Fruit fly (Drosophila melanogaster) whole organism, embryonic: ENCODE measurements around the gene siz.

ENCODE experiments used
- Asciz ChIP-seq: fragments of 200-800 bp; sonication (Bioruptor generic); optimal IDR thresholded peaks from 2 replicates; lab custom pipeline; 2017; ENCODE audit warnings: missing biosample characterization, mild to moderate bottlenecking, missing genetic modification characterization, missing genetic modification reagents
- CG10565 ChIP-seq: fragments of 200-800 bp; sonication (Bioruptor generic); optimal IDR thresholded peaks from 3 replicates; lab custom pipeline; 2016; ENCODE audit warnings: missing biosample characterization, mild to moderate bottlenecking, missing genetic modification characterization
- CG11093 ChIP-seq: fragments of 200-800 bp; sonication (Bioruptor generic); IDR thresholded peaks from 3 replicates; pipeline ENCODE4 v1.3.6; 2022; ENCODE audit warnings: missing biosample characterization, missing genetic modification characterization
- CG11696 ChIP-seq: fragments of 200-800 bp; sonication (Bioruptor generic); IDR thresholded peaks from 2 replicates; pipeline ENCODE4 v1.3.6; 2022; ENCODE audit warnings: missing biosample characterization, missing genetic modification characterization
- CG14860 ChIP-seq: fragments of 200-800 bp; sonication (Bioruptor generic); IDR thresholded peaks from 3 replicates; pipeline ENCODE4 v1.3.6; 2022; ENCODE audit warnings: missing biosample characterization, missing genetic modification characterization; ENCODE audit not compliant: partially characterized antibody
- CG15696 ChIP-seq: fragments of 200-800 bp; sonication (Bioruptor generic); optimal IDR thresholded peaks from 2 replicates; lab custom pipeline; 2019; ENCODE audit warnings: missing biosample characterization, mild to moderate bottlenecking, missing genetic modification characterization, moderate library complexity
- CG1603 ChIP-seq: fragments of 200-800 bp; sonication (Bioruptor generic); optimal IDR thresholded peaks from 2 replicates; lab custom pipeline; 2019; ENCODE audit warnings: missing biosample characterization, mild to moderate bottlenecking, missing genetic modification characterization, moderate library complexity
- CG17328 ChIP-seq: fragments of 200-800 bp; sonication (Bioruptor generic); IDR thresholded peaks from 2 replicates; pipeline ENCODE4 v1.3.6; 2022; ENCODE audit warnings: missing biosample characterization, missing genetic modification characterization
- CG17912 ChIP-seq: fragments of 200-800 bp; sonication (Bioruptor generic); optimal IDR thresholded peaks from 2 replicates; lab custom pipeline; 2018; ENCODE audit warnings: missing biosample characterization, mild to moderate bottlenecking, missing genetic modification characterization
- CG2678 ChIP-seq: fragments of 200-800 bp; sonication (Bioruptor generic); optimal IDR thresholded peaks from 3 replicates; lab custom pipeline; 2019; ENCODE audit warnings: missing biosample characterization, mild to moderate bottlenecking, missing genetic modification characterization, moderate library complexity
- CG33213 ChIP-seq: fragments of 200-800 bp; sonication (Bioruptor generic); optimal IDR thresholded peaks from 3 replicates; lab custom pipeline; 2016; ENCODE audit warnings: missing biosample characterization, missing genetic modification characterization
- CG3847 ChIP-seq: fragments of 200-800 bp; sonication (Bioruptor generic); IDR thresholded peaks from 2 replicates; pipeline ENCODE4 v1.3.6; 2022; ENCODE audit warnings: missing biosample characterization, missing genetic modification characterization
- CG4424 ChIP-seq: fragments of 200-800 bp; sonication (Bioruptor generic); optimal IDR thresholded peaks from 3 replicates; lab custom pipeline; 2016; ENCODE audit warnings: missing biosample characterization, missing genetic modification characterization
- CG4707 ChIP-seq: fragments of 200-800 bp; sonication (Bioruptor generic); optimal IDR thresholded peaks from 2 replicates; lab custom pipeline; 2018; ENCODE audit warnings: missing biosample characterization, mild to moderate bottlenecking, missing genetic modification characterization, moderate library complexity
- CG4820 ChIP-seq: fragments of 200-800 bp; sonication (Bioruptor generic); optimal IDR thresholded peaks from 3 replicates; lab custom pipeline; 2016; ENCODE audit warnings: missing biosample characterization, missing genetic modification characterization
- CG5180 ChIP-seq: fragments of 200-800 bp; sonication (Bioruptor generic); optimal IDR thresholded peaks from 3 replicates; lab custom pipeline; 2017; ENCODE audit warnings: missing biosample characterization, missing genetic modification characterization, mild to moderate bottlenecking, moderate library complexity, missing genetic modification reagents
- CG5245 ChIP-seq: fragments of 200-800 bp; sonication (Bioruptor generic); optimal IDR thresholded peaks from 3 replicates; lab custom pipeline; 2016; ENCODE audit warnings: missing biosample characterization, missing genetic modification characterization
- CG6654 ChIP-seq: fragments of 200-800 bp; sonication (Bioruptor generic); optimal IDR thresholded peaks from 2 replicates; lab custom pipeline; 2017; ENCODE audit warnings: missing biosample characterization, mild to moderate bottlenecking, missing genetic modification characterization
- CG6689 ChIP-seq: fragments of 200-800 bp; sonication (Bioruptor generic); IDR thresholded peaks from 2 replicates; pipeline ENCODE4 v1.3.6; 2022; ENCODE audit warnings: missing biosample characterization, missing genetic modification characterization
- CG7928 ChIP-seq: fragments of 200-800 bp; sonication (Bioruptor generic); optimal IDR thresholded peaks from 2 replicates; lab custom pipeline; 2017; ENCODE audit warnings: missing biosample characterization, mild to moderate bottlenecking, missing genetic modification characterization
- CG8478 ChIP-seq: fragments of >200 bp; optimal IDR thresholded peaks from 2 replicates; lab custom pipeline; 2018
- CTCF ChIP-seq: fragments of 200-800 bp; sonication (Bioruptor generic); optimal IDR thresholded peaks from 2 replicates; lab custom pipeline; 2017; ENCODE audit warnings: missing biosample characterization, mild to moderate bottlenecking, missing genetic modification characterization, moderate library complexity
- Dbx ChIP-seq: fragments of 200-800 bp; sonication (Bioruptor generic); IDR thresholded peaks from 3 replicates; pipeline ENCODE4 v1.3.6; 2022; ENCODE audit warnings: missing biosample characterization, missing genetic modification characterization
- E2f1 ChIP-seq: fragments of 200-800 bp; sonication (Bioruptor generic); IDR thresholded peaks from 2 replicates; pipeline ENCODE4 v1.3.6; 2022; ENCODE audit warnings: missing biosample characterization, missing genetic modification characterization
- Fer2 ChIP-seq: fragments of 200-800 bp; sonication (Bioruptor generic); optimal IDR thresholded peaks from 2 replicates; lab custom pipeline; 2018; ENCODE audit warnings: missing biosample characterization, mild to moderate bottlenecking, missing genetic modification characterization, moderate library complexity
- NFAT ChIP-seq: fragments of 200-800 bp; sonication (Bioruptor generic); IDR thresholded peaks from 2 replicates; pipeline ENCODE4 v1.3.6; 2022; ENCODE audit warnings: missing biosample characterization, missing genetic modification characterization
- Opbp ChIP-seq: fragments of 200-800 bp; sonication (Bioruptor generic); IDR thresholded peaks from 3 replicates; pipeline ENCODE4 v1.3.6; 2022; ENCODE audit warnings: missing biosample characterization, missing genetic modification characterization; ENCODE audit not compliant: partially characterized antibody
- Poxn ChIP-seq: fragments of 200-800 bp; sonication (Bioruptor generic); IDR thresholded peaks from 2 replicates; pipeline ENCODE4 v1.3.6; 2022; ENCODE audit warnings: missing biosample characterization, missing genetic modification characterization
- Sry-δ ChIP-seq: fragments of 200-800 bp; sonication (Bioruptor generic); optimal IDR thresholded peaks from 2 replicates; lab custom pipeline; 2016; ENCODE audit warnings: missing biosample characterization, missing genetic modification characterization
- Trl ChIP-seq, 3 experiments: fragments of >200 bp in 2 of 3; fragments of 200-800 bp in 1 of 3; sonication (Bioruptor generic) in 1 of 3; optimal IDR thresholded peaks; 2 replicates in 1 of 3; 3 replicates in 2 of 3; lab custom pipeline; 2016 to 2017; ENCODE audit warnings: missing biosample characterization in 1 of 3, missing genetic modification characterization in 1 of 3
- ab ChIP-seq: fragments of 200-800 bp; sonication (Bioruptor generic); optimal IDR thresholded peaks from 2 replicates; lab custom pipeline; 2016; ENCODE audit warnings: missing biosample characterization, missing genetic modification characterization
- ato ChIP-seq: fragments of 200-800 bp; sonication (Bioruptor generic); IDR thresholded peaks from 2 replicates; pipeline ENCODE4 v1.3.6; 2022; ENCODE audit warnings: missing biosample characterization, missing genetic modification characterization; ENCODE audit not compliant: partially characterized antibody
- bowl ChIP-seq: fragments of 200-800 bp; sonication (Bioruptor generic); IDR thresholded peaks from 2 replicates; pipeline ENCODE4 v1.3.6; 2022; ENCODE audit warnings: missing biosample characterization, missing genetic modification characterization
- cad ChIP-seq: fragments of >200 bp; optimal IDR thresholded peaks from 2 replicates; lab custom pipeline; 2017; ENCODE audit warnings: missing biosample characterization, missing genetic modification characterization
- chinmo ChIP-seq: fragments of 200-800 bp; sonication (Bioruptor generic); IDR thresholded peaks from 4 replicates; pipeline ENCODE4 v1.3.6; 2022; ENCODE audit warnings: missing biosample characterization, missing genetic modification characterization; ENCODE audit not compliant: partially characterized antibody
- esg ChIP-seq: fragments of 200-800 bp; sonication (Bioruptor generic); conservative IDR thresholded peaks from 2 replicates; pipeline ENCODE4 v1.3.6; 2022; ENCODE audit warnings: missing biosample characterization, missing genetic modification characterization
- eyg ChIP-seq: fragments of 200-800 bp; sonication (Bioruptor generic); optimal IDR thresholded peaks from 3 replicates; lab custom pipeline; 2016; ENCODE audit warnings: missing biosample characterization, missing genetic modification characterization
- gt ChIP-seq: fragments of 200-800 bp; sonication (Bioruptor generic); IDR thresholded peaks from 2 replicates; pipeline ENCODE4 v1.3.6; 2022; ENCODE audit warnings: missing biosample characterization, missing genetic modification characterization
- her ChIP-seq: fragments of 200-800 bp; sonication (Bioruptor generic); optimal IDR thresholded peaks from 2 replicates; lab custom pipeline; 2016; ENCODE audit warnings: missing biosample characterization, missing genetic modification characterization
- klu ChIP-seq: fragments of 200-800 bp; sonication (Bioruptor generic); IDR thresholded peaks from 2 replicates; pipeline ENCODE4 v1.3.6; 2022; ENCODE audit warnings: missing biosample characterization, missing genetic modification characterization
- luna ChIP-seq: fragments of 200-800 bp; sonication (Bioruptor generic); optimal IDR thresholded peaks from 2 replicates; lab custom pipeline; 2016; ENCODE audit warnings: missing biosample characterization, missing genetic modification characterization
- mld ChIP-seq: fragments of 200-800 bp; sonication (Bioruptor generic); IDR thresholded peaks from 3 replicates; pipeline ENCODE4 v1.3.6; 2022; ENCODE audit warnings: missing biosample characterization, missing genetic modification characterization; ENCODE audit not compliant: partially characterized antibody
- nmo ChIP-seq: fragments of 200-800 bp; sonication (Bioruptor generic); optimal IDR thresholded peaks from 2 replicates; lab custom pipeline; 2018; ENCODE audit warnings: missing biosample characterization, mild to moderate bottlenecking, missing genetic modification characterization, moderate library complexity
- otp ChIP-seq: fragments of 200-800 bp; sonication (Bioruptor generic); IDR thresholded peaks from 3 replicates; pipeline ENCODE4, ENCODE4 v1.3.6; 2022; ENCODE audit warnings: missing biosample characterization, missing genetic modification characterization
- sd ChIP-seq: fragments of 200-800 bp; sonication (Bioruptor generic); optimal IDR thresholded peaks from 3 replicates; lab custom pipeline; 2018; ENCODE audit warnings: missing biosample characterization, mild to moderate bottlenecking, missing genetic modification characterization, moderate library complexity
- slou ChIP-seq: fragments of 200-800 bp; sonication (Bioruptor generic); optimal IDR thresholded peaks from 3 replicates; lab custom pipeline; 2016; ENCODE audit warnings: missing biosample characterization, missing genetic modification characterization
- so ChIP-seq: fragments of 200-800 bp; sonication (Bioruptor generic); IDR thresholded peaks from 3 replicates; pipeline ENCODE4 v1.3.6; 2022; ENCODE audit warnings: missing biosample characterization, missing genetic modification characterization
- tio ChIP-seq: fragments of 200-800 bp; sonication (Bioruptor generic); optimal IDR thresholded peaks from 2 replicates; lab custom pipeline; 2017; ENCODE audit warnings: missing biosample characterization, missing genetic modification characterization, inconsistent platforms
- twi ChIP-seq: fragments of 200-800 bp; optimal IDR thresholded peaks from 2 replicates; lab custom pipeline; 2019; ENCODE audit warnings: missing biosample characterization, mild to moderate bottlenecking, missing genetic modification characterization, moderate library complexity
- unc-4 ChIP-seq: fragments of 200-800 bp; sonication (Bioruptor generic); IDR thresholded peaks from 2 replicates; pipeline ENCODE4 v1.3.6; 2022; ENCODE audit warnings: missing biosample characterization, missing genetic modification characterization; ENCODE audit not compliant: partially characterized antibody

siz gene

dm6 chr3L:21027657-21028255, 6.6 kb upstream of the siz start, which contains the start of gene Pdss2 (continued):
- TF ChIP-seq klu (GFP tag; lab: Robert Waterston, UW) (peak; percentile 56; the same call in 1 of the 2 replicates), Poxn (peak; percentile 64; the same call in 1 of the 2 replicates), CG7928 (peak; percentile 32), CG5180 (peak; percentile 36), Asciz (GFP tag; lab: Kevin White, UChicago) (peak; percentile 42), CG11696 (0 out of 2 replicates have a peak, but pooled peaks have one; percentile 33), CG15696 (tag; lab: Kevin White, UChicago) (peak; percentile 77), CG11093 (GFP tag; lab: Robert Waterston, UW) (no peak), nmo (peak; percentile 80), esg (GFP tag; lab: Robert Waterston, UW) (peak; percentile 63; the same call in 1 of the 2 replicates), tio (GFP tag; lab: Kevin White, UChicago) (peak; percentile 71), CG6654 (GFP tag; lab: Kevin White, UChicago) (peak; percentile 3), CG17328 (GFP tag; lab: Robert Waterston, UW) (peak; percentile 61; the same call in 1 of the 2 replicates), twi (tag; lab: Kevin White, UChicago) (peak; percentile 52), chinmo (GFP tag; lab: Robert Waterston, UW) (peak; percentile 99), CG1603 (tag; lab: Kevin White, UChicago) (peak; percentile 59), CTCF (GFP tag; lab: Kevin White, UChicago) (no peak), slou (GFP tag; lab: Kevin White, UChicago) (peak; percentile 24), CG5245 (GFP tag; lab: Kevin White, UChicago) (peak; percentile 39), CG14860 (GFP tag; lab: Robert Waterston, UW) (peak; percentile 39; the same call in 2 of the 3 replicates), so (GFP tag; lab: Robert Waterston, UW) (peak; percentile 53; the same call in 1 of the 3 replicates), otp (GFP tag; lab: Robert Waterston, UW) (peak; percentile 43; the same call in 1 of the 3 replicates), CG33213 (peak; percentile 75), eyg (no peak), CG17912 (GFP tag; lab: Kevin White, UChicago) (no peak), Fer2 (tag; lab: Kevin White, UChicago) (peak; percentile 69), CG2678 (tag; lab: Kevin White, UChicago) (peak; percentile 77), ato (GFP tag; lab: Robert Waterston, UW) (peak; percentile 45; the same call in 1 of the 2 replicates), CG8478 (lab: Kevin White, UChicago) (no peak), ab (GFP tag; lab: Kevin White, UChicago) (peak; percentile 5), CG3847 (GFP tag; lab: Robert Waterston, UW) (peak; percentile 72), Trl (optimal IDR thresholded peaks at IDR 0.05; lab: Kevin White, UChicago) (no peak), Trl (GFP tag; optimal IDR thresholded peaks at IDR 0.05; lab: Kevin White, UChicago) (peak; percentile 55), E2f1 (GFP tag; lab: Robert Waterston, UW) (peak; percentile 75), Opbp (GFP tag; lab: Robert Waterston, UW) (peak; percentile 75), bowl (GFP tag; lab: Robert Waterston, UW) (0 out of 2 replicates have a peak, but pooled peaks have one; percentile 14), Dbx (peak; percentile 89), luna (peak; percentile 59), gt (GFP tag; lab: Robert Waterston, UW) (peak; percentile 55; the same call in 1 of the 2 replicates), CG6689 (peak; percentile 70), unc-4 (GFP tag; lab: Robert Waterston, UW) (peak; percentile 66), Sry-δ (peak; percentile 94), CG4820 (GFP tag; lab: Kevin White, UChicago) (peak; percentile 60), CG4424 (GFP tag; lab: Kevin White, UChicago) (peak; percentile 74), sd (peak; percentile 100), her (peak; percentile 52), CG4707 (GFP tag; lab: Kevin White, UChicago) (peak; percentile 4), NFAT (GFP tag; lab: Robert Waterston, UW) (peak; percentile 89), mld (GFP tag; lab: Robert Waterston, UW) (no peak), cad (GFP tag; lab: Kevin White, UChicago) (no peak), CG10565 (GFP tag; lab: Kevin White, UChicago) (no peak)
